Worm (Caenorhabditis elegans) whole organism, early embryonic: Measurements from ENCODE around the gene gst-6.

Experiments
- B0310.2 ChIP-seq: sonication (generic microtip); optimal IDR thresholded peaks from 2 replicates; lab custom pipeline; 2016; ENCODE audit warnings: mild to moderate bottlenecking, missing genetic modification characterization, missing compliant biosample characterization
- ama-1 ChIP-seq: fragments of 150-350 bp; optimal IDR thresholded peaks from 2 replicates; lab custom pipeline; 2014
- ceh-36 ChIP-seq: sonication (generic microtip); optimal IDR thresholded peaks from 2 replicates; lab custom pipeline; 2016; ENCODE audit warnings: missing genetic modification characterization, inconsistent platforms, missing compliant biosample characterization
- flt-1 ChIP-seq: fragments of 200-800 bp; sonication (Bioruptor generic); IDR thresholded peaks from 2 replicates; pipeline ENCODE4 v1.3.6; 2022; ENCODE audit warnings: missing genetic modification characterization, missing compliant biosample characterization
- hmg-4 ChIP-seq: fragments of 200-800 bp; sonication (Bioruptor generic); optimal IDR thresholded peaks from 2 replicates; lab custom pipeline; 2018; ENCODE audit warnings: mild to moderate bottlenecking, missing genetic modification characterization, missing compliant biosample characterization
- hnd-1 ChIP-seq: sonication (generic microtip); optimal IDR thresholded peaks from 2 replicates; lab custom pipeline; 2016; ENCODE audit warnings: missing genetic modification characterization, missing compliant biosample characterization
- pes-1 ChIP-seq: fragments of 200-800 bp; sonication (Bioruptor generic); IDR thresholded peaks from 2 replicates; pipeline ENCODE4 v1.3.6; 2022; ENCODE audit warnings: missing genetic modification reagents, missing genetic modification characterization, missing compliant biosample characterization

- no peak for TF ChIP-seq ama-1 (lab: Kevin White, UChicago)
- no peak for TF ChIP-seq hnd-1 (tag; lab: Kevin White, UChicago)
- no peak for TF ChIP-seq flt-1 (GFP tag; lab: Robert Waterston, UW)
- TF ChIP-seq ceh-36, result no peak
- no peak for TF ChIP-seq pes-1 (GFP tag; lab: Robert Waterston, UW)
- no peak for TF ChIP-seq hmg-4 (GFP tag; lab: Kevin White, UChicago)
- no peak for TF ChIP-seq B0310.2
Measured at ce11 chrII:4834761-4835160, 44.9 kb upstream of the gst-6 start, which contains the start of the genes C33F10.11 and C33F10.1.
